Fruit fly (Drosophila melanogaster) whole organism, embryonic: ENCODE data around the gene Rad1.

Experiments used
- Abd-B ChIP-seq: fragments of 200-800 bp; sonication (Bioruptor generic); optimal IDR thresholded peaks from 2 replicates; lab custom pipeline; 2018; ENCODE audit warnings: missing biosample characterization, mild to moderate bottlenecking, missing genetic modification characterization, moderate library complexity
- CG1233 ChIP-seq: fragments of 200-800 bp; sonication (Bioruptor generic); optimal IDR thresholded peaks from 4 replicates; lab custom pipeline; 2018; ENCODE audit warnings: missing biosample characterization, mild to moderate bottlenecking, missing genetic modification characterization
- CG18599 ChIP-seq: fragments of 200-800 bp; sonication (Bioruptor generic); optimal IDR thresholded peaks from 3 replicates; lab custom pipeline; 2017; ENCODE audit warnings: missing biosample characterization, missing genetic modification characterization, mild to moderate bottlenecking, moderate library complexity, missing genetic modification reagents
- CG31441 ChIP-seq: fragments of 200-800 bp; sonication (Bioruptor generic); IDR thresholded peaks from 2 replicates; pipeline ENCODE4 v1.3.6; 2022; ENCODE audit warnings: missing biosample characterization, missing genetic modification characterization
- CG7372 ChIP-seq: fragments of 200-800 bp; sonication (Bioruptor generic); IDR thresholded peaks from 2 replicates; pipeline ENCODE4 v1.3.6; 2022; ENCODE audit warnings: missing biosample characterization, missing genetic modification characterization
- CG7556 ChIP-seq: fragments of 200-800 bp; sonication (Bioruptor generic); optimal IDR thresholded peaks from 2 replicates; lab custom pipeline; 2017; ENCODE audit warnings: missing biosample characterization, mild to moderate bottlenecking, missing genetic modification characterization
- CG9817 ChIP-seq: fragments of 200-800 bp; sonication (Bioruptor generic); optimal IDR thresholded peaks from 2 replicates; lab custom pipeline; 2018; ENCODE audit warnings: missing biosample characterization, mild to moderate bottlenecking, missing genetic modification characterization, moderate library complexity
- D19B ChIP-seq: fragments of 200-800 bp; sonication (Bioruptor generic); optimal IDR thresholded peaks from 2 replicates; lab custom pipeline; 2017; ENCODE audit warnings: missing biosample characterization, mild to moderate bottlenecking, missing genetic modification characterization
- caup ChIP-seq: fragments of 200-800 bp; sonication (Bioruptor generic); optimal IDR thresholded peaks from 3 replicates; lab custom pipeline; 2017; ENCODE audit warnings: missing biosample characterization, mild to moderate bottlenecking, missing genetic modification characterization, moderate library complexity; ENCODE audit not compliant: severe bottlenecking

The Rad1 gene

DNA sequence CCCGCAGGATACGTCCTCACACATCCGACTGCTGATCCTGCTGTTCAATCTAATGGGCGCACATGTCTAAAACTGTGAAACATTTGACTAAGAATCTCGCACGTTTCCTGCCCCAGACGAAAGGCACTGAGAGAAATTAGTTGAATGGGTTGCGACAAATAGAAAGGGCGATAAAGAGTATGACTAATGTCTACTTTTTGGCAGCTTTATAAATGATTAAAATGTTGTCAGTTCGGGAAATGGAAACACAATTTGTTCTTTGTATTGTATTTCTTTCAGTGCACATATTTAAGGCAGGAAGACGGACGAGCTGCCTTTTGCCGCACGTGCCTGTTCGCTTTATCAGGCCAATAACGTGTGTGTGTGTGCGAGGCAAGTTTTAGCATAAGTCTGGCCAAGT is 46.8 kb downstream of the Rad1 start (continued):
- TF ChIP-seq CG18599 (peak; percentile 70), CG9817 (tag; lab: Kevin White, UChicago) (peak; percentile 31), CG7556 (peak; percentile 35), CG31441 (GFP tag; lab: Robert Waterston, UW) (0 out of 2 replicates have a peak, but pooled peaks have one; percentile 15), D19B (GFP tag; lab: Kevin White, UChicago) (no peak), Abd-B (GFP tag; lab: Kevin White, UChicago) (no peak), CG7372 (GFP tag; lab: Robert Waterston, UW) (no peak), CG1233 (peak; percentile 13), caup (GFP tag; lab: Kevin White, UChicago) (peak; percentile 23)
